Fruit fly (Drosophila melanogaster) whole organism, embryonic: ENCODE data around the gene CG17190.

Experiments used
- ATbp ChIP-seq: fragments of 200-800 bp; sonication (Bioruptor generic); optimal IDR thresholded peaks from 2 replicates; lab custom pipeline; 2017; ENCODE audit warnings: missing biosample characterization, mild to moderate bottlenecking, missing genetic modification characterization, missing genetic modification reagents
- Atf3 ChIP-seq: fragments of 200-800 bp; sonication (Bioruptor generic); optimal IDR thresholded peaks from 3 replicates; lab custom pipeline; 2016; ENCODE audit warnings: missing biosample characterization, missing genetic modification characterization
- Awh ChIP-seq: fragments of 200-800 bp; sonication (Bioruptor generic); IDR thresholded peaks from 2 replicates; pipeline ENCODE4, ENCODE4 v1.3.6; 2022; ENCODE audit warnings: missing biosample characterization, missing genetic modification characterization
- BEAF-32 ChIP-seq: fragments of 200-800 bp; sonication (Bioruptor generic); optimal IDR thresholded peaks from 3 replicates; lab custom pipeline; 2017; ENCODE audit warnings: missing biosample characterization, missing genetic modification characterization, mild to moderate bottlenecking, moderate library complexity, missing genetic modification reagents
- Bdp1 ChIP-seq: fragments of 200-800 bp; sonication (Bioruptor generic); optimal IDR thresholded peaks from 3 replicates; lab custom pipeline; 2016; ENCODE audit warnings: missing biosample characterization, missing genetic modification characterization
- CG10431 ChIP-seq: fragments of 200-800 bp; sonication (Bioruptor generic); optimal IDR thresholded peaks from 3 replicates; lab custom pipeline; 2018; ENCODE audit warnings: missing biosample characterization, mild to moderate bottlenecking, missing genetic modification characterization
- CG11247 ChIP-seq: fragments of 200-800 bp; sonication (Bioruptor generic); IDR thresholded peaks from 2 replicates; pipeline ENCODE4 v1.3.6; 2022; ENCODE audit warnings: missing biosample characterization, missing genetic modification characterization
- CG11398 ChIP-seq: fragments of 200-800 bp; sonication (Bioruptor generic); optimal IDR thresholded peaks from 2 replicates; lab custom pipeline; 2016; ENCODE audit warnings: missing biosample characterization, missing genetic modification characterization
- CG12155 ChIP-seq: fragments of 200-800 bp; sonication (Bioruptor generic); optimal IDR thresholded peaks from 3 replicates; lab custom pipeline; 2016; ENCODE audit warnings: missing biosample characterization, missing genetic modification characterization
- CG13624 ChIP-seq: fragments of 200-800 bp; sonication (Bioruptor generic); optimal IDR thresholded peaks from 2 replicates; lab custom pipeline; 2016; ENCODE audit warnings: missing biosample characterization, missing genetic modification characterization
- CG13775 ChIP-seq: fragments of 200-800 bp; sonication (Bioruptor generic); optimal IDR thresholded peaks from 3 replicates; lab custom pipeline; 2017; ENCODE audit warnings: missing biosample characterization, mild to moderate bottlenecking, missing genetic modification characterization
- CG15479 ChIP-seq: fragments of 200-800 bp; sonication (Bioruptor generic); optimal IDR thresholded peaks from 3 replicates; lab custom pipeline; 2019; ENCODE audit warnings: missing biosample characterization, mild to moderate bottlenecking, missing genetic modification characterization, moderate library complexity
- CG1603 ChIP-seq: fragments of 200-800 bp; sonication (Bioruptor generic); optimal IDR thresholded peaks from 2 replicates; lab custom pipeline; 2019; ENCODE audit warnings: missing biosample characterization, mild to moderate bottlenecking, missing genetic modification characterization, moderate library complexity
- CG1792 ChIP-seq: fragments of 200-800 bp; sonication (Bioruptor generic); optimal IDR thresholded peaks from 2 replicates; lab custom pipeline; 2016; ENCODE audit warnings: missing biosample characterization, missing genetic modification characterization
- CG18599 ChIP-seq: fragments of 200-800 bp; sonication (Bioruptor generic); optimal IDR thresholded peaks from 3 replicates; lab custom pipeline; 2017; ENCODE audit warnings: missing biosample characterization, missing genetic modification characterization, mild to moderate bottlenecking, moderate library complexity, missing genetic modification reagents
- CG2199 ChIP-seq: fragments of 200-800 bp; sonication (Bioruptor generic); IDR thresholded peaks from 3 replicates; pipeline ENCODE4 v1.3.6; 2022; ENCODE audit warnings: missing biosample characterization, missing genetic modification characterization
- CG30020 ChIP-seq: fragments of 200-800 bp; optimal IDR thresholded peaks from 2 replicates; lab custom pipeline; 2019; ENCODE audit warnings: missing biosample characterization, mild to moderate bottlenecking, missing genetic modification characterization, moderate library complexity
- CG32767 ChIP-seq: fragments of 200-800 bp; sonication (Bioruptor generic); IDR thresholded peaks from 2 replicates; pipeline ENCODE4 v1.3.6; 2022; ENCODE audit warnings: missing biosample characterization, missing genetic modification characterization
- CG3407 ChIP-seq: fragments of 200-800 bp; sonication (Bioruptor generic); optimal IDR thresholded peaks from 2 replicates; lab custom pipeline; 2018; ENCODE audit warnings: missing biosample characterization, mild to moderate bottlenecking, missing genetic modification characterization
- CG3847 ChIP-seq: fragments of 200-800 bp; sonication (Bioruptor generic); IDR thresholded peaks from 2 replicates; pipeline ENCODE4 v1.3.6; 2022; ENCODE audit warnings: missing biosample characterization, missing genetic modification characterization
- CG4404 ChIP-seq: fragments of 200-800 bp; sonication (Bioruptor generic); IDR thresholded peaks from 2 replicates; pipeline ENCODE4 v1.3.6; 2022; ENCODE audit warnings: missing biosample characterization, missing genetic modification characterization
- CG6175 ChIP-seq: fragments of 200-800 bp; sonication (Bioruptor generic); IDR thresholded peaks from 3 replicates; pipeline ENCODE4 v1.3.6; 2022; ENCODE audit warnings: missing biosample characterization, missing genetic modification characterization
- CG6683 ChIP-seq: fragments of 200-800 bp; sonication (Bioruptor generic); optimal IDR thresholded peaks from 2 replicates; lab custom pipeline; 2017; ENCODE audit warnings: missing biosample characterization, mild to moderate bottlenecking, missing genetic modification characterization, missing genetic modification reagents
- CG6765 ChIP-seq: fragments of 200-800 bp; sonication (Bioruptor generic); optimal IDR thresholded peaks from 3 replicates; lab custom pipeline; 2017; ENCODE audit warnings: missing biosample characterization, mild to moderate bottlenecking, missing genetic modification characterization
- CG7745 ChIP-seq: fragments of 200-800 bp; sonication (Bioruptor generic); optimal IDR thresholded peaks from 2 replicates; lab custom pipeline; 2018; ENCODE audit warnings: missing biosample characterization, mild to moderate bottlenecking, missing genetic modification characterization, moderate library complexity
- CG7963 ChIP-seq: fragments of 200-800 bp; sonication (Bioruptor generic); IDR thresholded peaks from 3 replicates; pipeline ENCODE4 v1.3.6; 2022; ENCODE audit warnings: missing biosample characterization, missing genetic modification characterization; ENCODE audit not compliant: partially characterized antibody
- CG8290 ChIP-seq, 3 experiments: fragments of 200-800 bp; sonication (Bioruptor generic); optimal IDR thresholded peaks; 2 replicates each; lab custom pipeline; 2016 to 2019; ENCODE audit warnings: missing biosample characterization in 3 of 3, missing genetic modification characterization in 3 of 3, mild to moderate bottlenecking in 2 of 3, moderate library complexity in 1 of 3
- CG9727 ChIP-seq: fragments of 200-800 bp; sonication (Bioruptor generic); optimal IDR thresholded peaks from 3 replicates; lab custom pipeline; 2017; ENCODE audit warnings: missing biosample characterization, mild to moderate bottlenecking, missing genetic modification characterization
- Hmr ChIP-seq: fragments of 200-800 bp; sonication (Bioruptor generic); optimal IDR thresholded peaks from 3 replicates; lab custom pipeline; 2017; ENCODE audit warnings: mild to moderate bottlenecking, missing biosample characterization, missing genetic modification reagents, missing genetic modification characterization
- Ssrp ChIP-seq: fragments of 200-800 bp; sonication (Bioruptor generic); optimal IDR thresholded peaks from 2 replicates; lab custom pipeline; 2018; ENCODE audit warnings: missing biosample characterization, mild to moderate bottlenecking, missing genetic modification characterization, moderate library complexity
- Stat92E ChIP-seq, 3 experiments: fragments of >200 bp in 2 of 3; fragments of 200-800 bp in 1 of 3; sonication (Bioruptor generic) in 1 of 3; optimal IDR thresholded peaks; 2 replicates each; lab custom pipeline; 2017 to 2019; ENCODE audit warnings: missing biosample characterization in 3 of 3, missing genetic modification characterization in 3 of 3, mild to moderate bottlenecking in 1 of 3, moderate library complexity in 1 of 3
- Taf1 ChIP-seq: fragments of 200-800 bp; sonication (Bioruptor generic); IDR thresholded peaks from 2 replicates; pipeline ENCODE4 v1.3.6; 2022; ENCODE audit warnings: missing biosample characterization, missing genetic modification characterization
- YL-1 ChIP-seq: fragments of 200-800 bp; sonication (Bioruptor generic); optimal IDR thresholded peaks from 3 replicates; lab custom pipeline; 2017; ENCODE audit warnings: missing biosample characterization, mild to moderate bottlenecking, missing genetic modification characterization
- aop ChIP-seq: fragments of 200-800 bp; sonication (Bioruptor generic); IDR thresholded peaks from 2 replicates; pipeline ENCODE4 v1.3.6; 2022; ENCODE audit warnings: missing biosample characterization, missing genetic modification characterization
- bsh ChIP-seq, 2 experiments: fragments of 200-800 bp; sonication (Bioruptor generic); optimal IDR thresholded peaks; 2 replicates each; lab custom pipeline; 2017 to 2018; ENCODE audit warnings: mild to moderate bottlenecking in 2 of 2, missing biosample characterization in 2 of 2, missing genetic modification characterization in 2 of 2, moderate library complexity in 1 of 2
- chn ChIP-seq: fragments of 200-800 bp; sonication (Bioruptor generic); optimal IDR thresholded peaks from 2 replicates; lab custom pipeline; 2016; ENCODE audit warnings: missing biosample characterization, missing genetic modification characterization
- corto ChIP-seq: fragments of 200-800 bp; sonication (Bioruptor generic); optimal IDR thresholded peaks from 2 replicates; lab custom pipeline; 2016; ENCODE audit warnings: missing biosample characterization, mild to moderate bottlenecking, missing genetic modification characterization, moderate library complexity
- crc ChIP-seq: fragments of 200-800 bp; sonication (Bioruptor generic); optimal IDR thresholded peaks from 2 replicates; lab custom pipeline; 2016; ENCODE audit warnings: missing biosample characterization, missing genetic modification characterization
- cwo ChIP-seq: fragments of 200-800 bp; sonication (Bioruptor generic); optimal IDR thresholded peaks from 3 replicates; lab custom pipeline; 2017; ENCODE audit warnings: missing biosample characterization, missing genetic modification characterization, mild to moderate bottlenecking, moderate library complexity, missing genetic modification reagents
- grn ChIP-seq: fragments of 200-800 bp; sonication (Bioruptor generic); optimal IDR thresholded peaks from 3 replicates; lab custom pipeline; 2017; ENCODE audit warnings: missing biosample characterization, missing genetic modification characterization
- gsb-n ChIP-seq: fragments of 200-800 bp; sonication (Bioruptor generic); optimal IDR thresholded peaks from 3 replicates; lab custom pipeline; 2018; ENCODE audit warnings: missing biosample characterization, mild to moderate bottlenecking, missing genetic modification characterization
- kah ChIP-seq: fragments of 200-800 bp; sonication (Bioruptor generic); optimal IDR thresholded peaks from 2 replicates; lab custom pipeline; 2018; ENCODE audit warnings: missing biosample characterization, mild to moderate bottlenecking, missing genetic modification characterization
- knrl ChIP-seq: fragments of 200-800 bp; sonication (Bioruptor generic); IDR thresholded peaks from 3 replicates; pipeline ENCODE4 v1.3.6; 2022; ENCODE audit warnings: missing biosample characterization, missing genetic modification characterization; ENCODE audit not compliant: partially characterized antibody
- lola ChIP-seq, 3 experiments: fragments of >200 bp in 2 of 3; fragments of 200-800 bp in 1 of 3; sonication (Bioruptor generic) in 1 of 3; optimal IDR thresholded peaks; 2 replicates each; lab custom pipeline; 2017 to 2019; ENCODE audit warnings: missing biosample characterization in 3 of 3, missing genetic modification characterization in 3 of 3, mild to moderate bottlenecking in 1 of 3, moderate library complexity in 1 of 3
- mld ChIP-seq: fragments of 200-800 bp; sonication (Bioruptor generic); IDR thresholded peaks from 3 replicates; pipeline ENCODE4 v1.3.6; 2022; ENCODE audit warnings: missing biosample characterization, missing genetic modification characterization; ENCODE audit not compliant: partially characterized antibody
- pfk ChIP-seq: fragments of 200-800 bp; sonication (Bioruptor generic); optimal IDR thresholded peaks from 2 replicates; lab custom pipeline; 2018; ENCODE audit warnings: missing biosample characterization, mild to moderate bottlenecking, missing genetic modification characterization, moderate library complexity
- pita ChIP-seq: fragments of 200-800 bp; sonication (Bioruptor generic); optimal IDR thresholded peaks from 2 replicates; lab custom pipeline; 2017; ENCODE audit warnings: missing biosample characterization, mild to moderate bottlenecking, missing genetic modification characterization
- row ChIP-seq: fragments of 200-800 bp; sonication (Bioruptor generic); IDR thresholded peaks from 3 replicates; pipeline ENCODE4 v1.3.6; 2022; ENCODE audit warnings: missing biosample characterization, missing genetic modification characterization
- sob ChIP-seq: fragments of 200-800 bp; sonication (Bioruptor generic); IDR thresholded peaks from 2 replicates; pipeline ENCODE4 v1.3.6; 2022; ENCODE audit warnings: missing biosample characterization, missing genetic modification characterization

CG17190 gene

dm6 chr3R:19999474-19999873 lies 13.8 kb downstream of the CG17190 start (continued):
- TF ChIP-seq Awh, result peak; percentile 87
- peak; percentile 38 for TF ChIP-seq CG15479 (GFP tag; lab: Kevin White, UChicago)
- TF ChIP-seq CG11247 (GFP tag; lab: Robert Waterston, UW), result peak; percentile 78
- TF ChIP-seq row (GFP tag; lab: Robert Waterston, UW), result peak; percentile 92
- TF ChIP-seq CG1792 (GFP tag; lab: Kevin White, UChicago), result no peak
- peak; percentile 51 for TF ChIP-seq cwo
- TF ChIP-seq CG13775 (GFP tag; lab: Kevin White, UChicago), result peak; percentile 65
- TF ChIP-seq chn, result peak; percentile 19
- peak in 1 of 3 experiments; percentile 84 for TF ChIP-seq lola (GFP tag; optimal IDR thresholded peaks at IDR 0.05; lab: Kevin White, UChicago)
- TF ChIP-seq CG3407 (GFP tag; lab: Kevin White, UChicago), result peak; percentile 67
- no peak for TF ChIP-seq Atf3
- TF ChIP-seq CG1603 (tag; lab: Kevin White, UChicago), result peak; percentile 56
- TF ChIP-seq CG30020 (tag; lab: Kevin White, UChicago), result peak; percentile 36
- peak; percentile 89 for TF ChIP-seq Ssrp (tag; lab: Kevin White, UChicago)
- peak; percentile 71 for TF ChIP-seq ATbp (GFP tag; lab: Kevin White, UChicago)
- TF ChIP-seq CG12155, result peak; percentile 66
- TF ChIP-seq pfk, result no peak
- TF ChIP-seq Hmr (GFP tag; lab: Kevin White, UChicago), result peak; percentile 82
- peak; percentile 90 for TF ChIP-seq gsb-n (tag; lab: Kevin White, UChicago)
- TF ChIP-seq CG32767 (GFP tag; lab: Robert Waterston, UW), result peak; percentile 76
- peak; percentile 39 for TF ChIP-seq kah (GFP tag; lab: Kevin White, UChicago)
- 0 out of 2 replicates have a peak, but pooled peaks have one; percentile 36 for TF ChIP-seq Taf1
- peak; percentile 62 for TF ChIP-seq CG7745 (tag; lab: Kevin White, UChicago)
- no peak for TF ChIP-seq aop (GFP tag; lab: Robert Waterston, UW)
- TF ChIP-seq CG18599 (GFP tag; lab: Kevin White, UChicago), result peak; percentile 88
- peak; percentile 50 for TF ChIP-seq CG8290 (GFP tag; optimal IDR thresholded peaks at IDR 0.05; lab: Kevin White, UChicago)
- peak in 1 of 2 experiments; percentile 28 for TF ChIP-seq CG8290 (tag; optimal IDR thresholded peaks at IDR 0.05; lab: Kevin White, UChicago)
- TF ChIP-seq CG2199 (GFP tag; lab: Robert Waterston, UW), result no peak
- TF ChIP-seq CG10431 (GFP tag; lab: Kevin White, UChicago), result no peak
- peak; percentile 66 for TF ChIP-seq CG6683 (GFP tag; lab: Kevin White, UChicago)
- TF ChIP-seq knrl (GFP tag; lab: Robert Waterston, UW), result no peak
- TF ChIP-seq Bdp1 (GFP tag; lab: Kevin White, UChicago), result no peak
- TF ChIP-seq CG9727 (GFP tag; lab: Kevin White, UChicago), result peak; percentile 83
- peak; percentile 38 for TF ChIP-seq CG6765 (GFP tag; lab: Kevin White, UChicago)
- peak; percentile 82 for TF ChIP-seq sob (GFP tag; lab: Robert Waterston, UW)
- TF ChIP-seq bsh (GFP tag; optimal IDR thresholded peaks at IDR 0.05; lab: Kevin White, UChicago), result peak; percentile 21 to 92
- TF ChIP-seq CG7963 (GFP tag; lab: Robert Waterston, UW), result no peak
- TF ChIP-seq CG4404, result peak; percentile 83
- no peak for TF ChIP-seq grn (GFP tag; lab: Kevin White, UChicago)
- TF ChIP-seq CG3847 (GFP tag; lab: Robert Waterston, UW), result peak; percentile 64
- TF ChIP-seq CG13624, result no peak
- peak in 1 of 3 experiments; percentile 16 for TF ChIP-seq Stat92E (GFP tag; optimal IDR thresholded peaks at IDR 0.05; lab: Kevin White, UChicago)
- TF ChIP-seq mld (GFP tag; lab: Robert Waterston, UW), result no peak
- peak; percentile 1 for TF ChIP-seq corto (GFP tag; lab: Kevin White, UChicago)
- TF ChIP-seq pita (GFP tag; lab: Kevin White, UChicago), result no peak
- no peak for TF ChIP-seq crc (GFP tag; lab: Kevin White, UChicago)
- TF ChIP-seq CG11398 (GFP tag; lab: Kevin White, UChicago), result no peak
- TF ChIP-seq BEAF-32 (GFP tag; lab: Kevin White, UChicago), result no peak
- 0 out of 3 replicates have a peak, but pooled peaks have one; percentile 15 for TF ChIP-seq CG6175 (GFP tag; lab: Robert Waterston, UW)
- no peak for TF ChIP-seq YL-1 (GFP tag; lab: Kevin White, UChicago)
